Fruit fly (Drosophila melanogaster): ENCODE measurements around the gene Lim1.

The Lim1 gene

DNA sequence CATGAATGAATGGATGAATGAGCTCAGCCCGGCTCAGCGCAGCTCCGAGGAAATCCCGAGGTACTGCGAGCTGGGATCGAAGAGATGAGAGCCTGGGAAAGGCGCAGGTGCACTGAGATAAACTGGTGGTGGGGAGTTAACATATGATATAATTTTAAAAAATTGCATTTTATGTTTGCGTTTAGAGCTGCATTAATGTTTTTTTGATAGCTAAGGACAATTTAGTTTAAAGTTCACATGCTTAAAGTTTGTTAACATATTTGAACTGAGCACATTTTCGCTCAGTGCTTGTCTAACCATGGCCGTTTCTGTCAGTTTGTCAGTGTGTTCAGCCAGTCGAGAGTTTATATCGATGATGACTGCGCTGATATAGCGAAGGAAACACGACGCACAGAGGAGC lies 75.3 kb downstream of the Lim1 start:
- 0 out of 2 replicates have a peak, but pooled peaks have one; percentile 10 for TF ChIP-seq Ets98B (GFP tag; IDR thresholded peaks at IDR 0.05)
- TF ChIP-seq EcR (GFP tag; optimal IDR thresholded peaks at IDR 0.05) = no peak
- TF ChIP-seq Pif1B (GFP tag; optimal IDR thresholded peaks at IDR 0.05) = no peak
- TF ChIP-seq CG14655 (GFP tag; optimal IDR thresholded peaks at IDR 0.05) = peak; percentile 64
- 0 out of 2 replicates have a peak, but pooled peaks have one; percentile 37 for TF ChIP-seq CG12605 (GFP tag; IDR thresholded peaks at IDR 0.05)
- peak; percentile 71 for TF ChIP-seq CG8159 (tag; optimal IDR thresholded peaks at IDR 0.05)
- TF ChIP-seq CG34367 (tag; optimal IDR thresholded peaks at IDR 0.05) = peak; percentile 59
- TF ChIP-seq Snoo (tag; optimal IDR thresholded peaks at IDR 0.05) = peak; percentile 32
- no peak for TF ChIP-seq D1 (tag; optimal IDR thresholded peaks at IDR 0.05)
- TF ChIP-seq CG32121 (GFP tag; IDR thresholded peaks at IDR 0.05) = no peak
- no peak for TF ChIP-seq rn (GFP tag; IDR thresholded peaks at IDR 0.05)
- no peak for TF ChIP-seq CG13204 (GFP tag; optimal IDR thresholded peaks at IDR 0.05)
- TF ChIP-seq fd96Ca (GFP tag; IDR thresholded peaks at IDR 0.05) = peak; percentile 53; the same call in 1 of the 3 replicates
- peak; percentile 24 for TF ChIP-seq gl (tag; optimal IDR thresholded peaks at IDR 0.05)
- TF ChIP-seq CG17806 (tag; optimal IDR thresholded peaks at IDR 0.05) = peak; percentile 63
- no peak for TF ChIP-seq CG10348 (GFP tag; IDR thresholded peaks at IDR 0.05)
- TF ChIP-seq CG4496 (GFP tag; IDR thresholded peaks at IDR 0.05) = peak; percentile 66
- TF ChIP-seq CG8301 (tag; optimal IDR thresholded peaks at IDR 0.05) = peak; percentile 34
- TF ChIP-seq CG9948 (tag; optimal IDR thresholded peaks at IDR 0.05) = peak; percentile 67
- TF ChIP-seq CG15710 (tag; optimal IDR thresholded peaks at IDR 0.05) = peak; percentile 69
- TF ChIP-seq Pif1A (GFP tag; optimal IDR thresholded peaks at IDR 0.05) = peak; percentile 60

- TF ChIP-seq EcR (GFP tag; optimal IDR thresholded peaks at IDR 0.05) (no peak), CG8159 (tag; optimal IDR thresholded peaks at IDR 0.05) (no peak), CG13204 (GFP tag; optimal IDR thresholded peaks at IDR 0.05) (no peak), Pif1B (GFP tag; optimal IDR thresholded peaks at IDR 0.05) (no peak), fd96Ca (GFP tag; IDR thresholded peaks at IDR 0.05) (no peak), rn (GFP tag; IDR thresholded peaks at IDR 0.05) (no peak), Pif1A (GFP tag; optimal IDR thresholded peaks at IDR 0.05) (no peak), CG12605 (GFP tag; IDR thresholded peaks at IDR 0.05) (no peak), CG9948 (tag; optimal IDR thresholded peaks at IDR 0.05) (no peak), CG32121 (GFP tag; IDR thresholded peaks at IDR 0.05) (no peak), CG34367 (tag; optimal IDR thresholded peaks at IDR 0.05) (no peak), CG14655 (GFP tag; optimal IDR thresholded peaks at IDR 0.05) (no peak), CG4496 (GFP tag; IDR thresholded peaks at IDR 0.05) (no peak), Snoo (tag; optimal IDR thresholded peaks at IDR 0.05) (no peak), D1 (tag; optimal IDR thresholded peaks at IDR 0.05) (no peak), CG10348 (GFP tag; IDR thresholded peaks at IDR 0.05) (no peak), CG8301 (tag; optimal IDR thresholded peaks at IDR 0.05) (no peak), CG17806 (tag; optimal IDR thresholded peaks at IDR 0.05) (no peak), Ets98B (GFP tag; IDR thresholded peaks at IDR 0.05) (no peak)
Observed at dm6 chrX:8728030-8728429, 77.6 kb downstream of the Lim1 start.

DNA sequence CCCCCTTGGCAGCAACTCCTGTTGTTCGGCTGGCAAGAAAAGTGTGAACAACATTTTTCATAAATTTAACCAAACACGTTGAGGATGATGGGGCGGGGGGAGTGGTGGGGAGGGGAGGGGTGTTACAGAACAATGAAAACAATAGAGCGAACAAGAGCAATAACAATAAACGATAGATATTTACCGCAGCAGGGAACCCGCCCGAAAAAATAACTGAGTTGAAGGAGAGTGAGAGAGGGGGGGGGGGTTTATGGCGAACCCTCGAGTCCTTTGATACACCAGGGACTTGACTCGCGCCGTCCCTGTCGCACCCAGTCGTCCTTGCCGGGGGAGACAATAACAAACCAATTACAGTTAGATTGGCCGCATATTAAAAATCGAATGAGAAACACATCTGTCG lies 78.8 kb downstream of the Lim1 start:
- no peak for TF ChIP-seq EcR (GFP tag; optimal IDR thresholded peaks at IDR 0.05)
- no peak for TF ChIP-seq CG9948 (tag; optimal IDR thresholded peaks at IDR 0.05)
- TF ChIP-seq CG34367 (tag; optimal IDR thresholded peaks at IDR 0.05) = no peak
- TF ChIP-seq CG13204 (GFP tag; optimal IDR thresholded peaks at IDR 0.05) = no peak
- TF ChIP-seq Ets98B (GFP tag; IDR thresholded peaks at IDR 0.05) = no peak
- no peak for TF ChIP-seq CG10348 (GFP tag; IDR thresholded peaks at IDR 0.05)

DNA sequence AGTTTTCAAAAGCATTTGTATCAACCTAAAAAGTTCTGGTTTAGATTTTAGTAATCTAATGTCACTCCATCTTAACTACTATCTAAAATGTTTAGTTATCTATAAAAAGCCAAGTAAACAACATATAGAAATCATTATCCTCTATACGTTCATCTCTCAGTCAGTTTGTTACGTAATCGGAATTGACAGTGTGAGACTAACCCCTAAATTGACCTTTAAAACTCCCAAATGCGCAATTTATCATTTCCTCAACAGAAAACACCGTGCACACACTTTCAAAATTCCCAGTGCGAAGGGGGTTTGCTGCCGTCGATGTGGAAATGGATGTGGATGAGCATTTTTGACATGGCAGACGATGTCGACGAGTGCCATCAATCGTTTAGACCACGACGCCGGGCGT lies 80.4 kb downstream of the Lim1 start:
- no peak for TF ChIP-seq CG34367 (tag; optimal IDR thresholded peaks at IDR 0.05)
- no peak for TF ChIP-seq Ets98B (GFP tag; IDR thresholded peaks at IDR 0.05)
- TF ChIP-seq CG10348 (GFP tag; IDR thresholded peaks at IDR 0.05) = no peak
- no peak for TF ChIP-seq CG9948 (tag; optimal IDR thresholded peaks at IDR 0.05)
- no peak for TF ChIP-seq CG32121 (GFP tag; IDR thresholded peaks at IDR 0.05)
- no peak for TF ChIP-seq CG17806 (tag; optimal IDR thresholded peaks at IDR 0.05)
- TF ChIP-seq CG8159 (tag; optimal IDR thresholded peaks at IDR 0.05) = no peak
- TF ChIP-seq D1 (tag; optimal IDR thresholded peaks at IDR 0.05) = no peak
- TF ChIP-seq CG15710 (tag; optimal IDR thresholded peaks at IDR 0.05) = no peak

DNA sequence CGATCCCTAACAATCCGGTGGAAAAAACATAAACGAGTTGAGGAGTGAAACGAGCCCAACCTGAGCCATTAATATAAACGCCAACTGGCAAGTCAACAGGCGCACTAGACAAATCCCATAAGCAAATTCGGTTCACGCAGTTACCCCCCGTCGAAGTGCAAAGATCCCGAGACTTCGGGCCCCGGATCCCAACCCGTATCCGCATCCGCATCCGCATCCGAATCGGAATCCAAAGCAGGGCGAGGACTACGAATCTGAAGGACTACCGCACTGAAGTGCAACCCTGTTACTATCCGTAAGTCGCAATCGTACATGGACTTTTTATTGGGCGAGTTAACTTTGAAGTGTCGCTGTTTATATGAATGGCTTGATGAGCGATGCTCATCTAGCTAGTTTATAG lies 80.8 kb downstream of the Lim1 start:
- TF ChIP-seq CG8159 (tag; optimal IDR thresholded peaks at IDR 0.05) (no peak), CG14655 (GFP tag; optimal IDR thresholded peaks at IDR 0.05) (no peak), fd96Ca (GFP tag; IDR thresholded peaks at IDR 0.05) (no peak), CG17806 (tag; optimal IDR thresholded peaks at IDR 0.05) (no peak), CG34367 (tag; optimal IDR thresholded peaks at IDR 0.05) (no peak), CG13204 (GFP tag; optimal IDR thresholded peaks at IDR 0.05) (no peak), Ets98B (GFP tag; IDR thresholded peaks at IDR 0.05) (no peak), D1 (tag; optimal IDR thresholded peaks at IDR 0.05) (no peak), CG9948 (tag; optimal IDR thresholded peaks at IDR 0.05) (no peak), CG15710 (tag; optimal IDR thresholded peaks at IDR 0.05) (no peak), CG8301 (tag; optimal IDR thresholded peaks at IDR 0.05) (no peak), CG4496 (GFP tag; IDR thresholded peaks at IDR 0.05) (no peak)

DNA sequence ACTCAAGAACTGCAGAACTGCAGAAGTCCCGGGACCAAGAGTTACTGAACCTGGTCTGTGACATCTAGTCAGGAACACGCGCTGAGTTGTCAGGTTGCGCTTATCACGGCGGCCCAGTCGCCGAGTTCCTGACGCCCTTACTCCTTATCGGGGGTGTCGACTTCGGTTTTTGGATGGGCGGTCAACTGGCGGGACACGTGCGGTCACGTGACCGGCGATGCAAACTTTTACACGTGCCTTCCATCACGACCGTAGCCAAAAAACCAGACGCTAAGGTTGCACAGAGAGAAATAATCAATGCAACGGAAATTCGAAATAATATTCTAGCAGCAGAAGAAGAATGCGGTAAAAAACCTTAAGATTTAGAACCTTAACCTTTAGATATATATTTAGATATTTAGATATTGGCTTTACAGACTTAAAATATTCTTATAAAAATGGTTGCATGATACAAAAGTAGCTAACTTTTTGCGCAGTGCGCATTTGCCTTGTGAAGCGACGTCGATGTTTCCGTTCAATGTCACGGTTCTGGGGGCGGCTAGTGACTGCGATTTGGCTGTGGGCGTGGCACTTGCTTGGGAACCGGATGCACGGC lies 82.1 kb downstream of the Lim1 start:
- TF ChIP-seq CG34367 (tag; optimal IDR thresholded peaks at IDR 0.05) (no peak), Pif1B (GFP tag; optimal IDR thresholded peaks at IDR 0.05) (no peak), CG8159 (tag; optimal IDR thresholded peaks at IDR 0.05) (no peak), Pif1A (GFP tag; optimal IDR thresholded peaks at IDR 0.05) (no peak)
